Worm (Caenorhabditis elegans) whole organism, L1 larva: ENCODE measurements around the gene F19C6.2.

Experiments used
- lin-13 ChIP-seq: fragments of 150-350 bp; optimal IDR thresholded peaks from 2 replicates; lab custom pipeline; 2014; ENCODE audit warnings: missing biosample characterization, missing genetic modification reagents, missing genetic modification characterization
- mep-1 ChIP-seq: fragments of 150-350 bp; optimal IDR thresholded peaks from 2 replicates; lab custom pipeline; 2014; ENCODE audit warnings: missing biosample characterization, missing genetic modification characterization
- sox-4 ChIP-seq: sonication (generic microtip); optimal IDR thresholded peaks from 2 replicates; lab custom pipeline; 2016; ENCODE audit warnings: missing genetic modification characterization, missing compliant biosample characterization
- unc-130 ChIP-seq: fragments of 150-350 bp; optimal IDR thresholded peaks from 2 replicates; lab custom pipeline; 2017; ENCODE audit warnings: missing biosample characterization, missing genetic modification characterization, inconsistent platforms

DNA sequence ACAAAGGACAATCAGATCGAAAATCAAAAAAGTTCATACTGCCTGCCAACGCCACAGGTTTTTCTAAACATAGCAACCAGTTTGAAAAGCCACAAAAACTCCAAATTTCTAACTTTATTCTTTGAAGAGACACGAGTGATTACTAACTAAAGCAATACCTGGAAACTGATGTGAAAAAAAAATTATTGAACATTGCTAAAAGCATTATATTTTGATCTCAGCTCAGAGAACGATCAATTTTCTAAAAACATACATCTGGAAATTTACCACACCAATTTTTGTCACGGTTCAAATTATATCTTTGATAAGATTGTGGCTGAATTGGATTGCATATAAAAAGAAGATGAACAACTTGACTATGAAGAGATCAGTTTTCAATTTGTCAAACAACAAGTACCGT, 43.3 kb upstream of the F19C6.2 start:
- TF ChIP-seq unc-130 (no peak), lin-13 (GFP tag; lab: Kevin White, UChicago) (no peak), mep-1 (tag; lab: Kevin White, UChicago) (no peak), sox-4 (tag; lab: Kevin White, UChicago) (peak; percentile 1)
